Fruit fly (Drosophila melanogaster) whole organism, prepupa: ENCODE results near the gene fred.
A peak's percentile ranks its signal among the peaks of the same experiment; 100 is the strongest.

Experiments
- Blimp-1 ChIP-seq: fragments of 200-800 bp; sonication (Bioruptor generic); optimal IDR thresholded peaks from 3 replicates; lab custom pipeline; 2017; ENCODE audit warnings: missing biosample characterization, missing genetic modification characterization, mild to moderate bottlenecking, moderate library complexity, missing genetic modification reagents
- CG10631 ChIP-seq: fragments of 200-800 bp; sonication (Bioruptor generic); optimal IDR thresholded peaks from 2 replicates; lab custom pipeline; 2016; ENCODE audit warnings: missing biosample characterization, missing genetic modification characterization
- CG10669 ChIP-seq: fragments of 200-800 bp; sonication (Bioruptor generic); optimal IDR thresholded peaks from 3 replicates; lab custom pipeline; 2018; ENCODE audit warnings: missing biosample characterization, mild to moderate bottlenecking, missing genetic modification characterization, moderate library complexity
- CG11294 ChIP-seq: fragments of 200-800 bp; sonication (Bioruptor generic); IDR thresholded peaks from 2 replicates; pipeline ENCODE4 v1.3.6; 2022; ENCODE audit warnings: missing biosample characterization, missing genetic modification characterization
- CG11762 ChIP-seq: fragments of 200-800 bp; sonication (Bioruptor generic); optimal IDR thresholded peaks from 3 replicates; lab custom pipeline; 2016; ENCODE audit warnings: missing biosample characterization, missing genetic modification characterization; ENCODE audit not compliant: insufficient read depth
- CG11902 ChIP-seq: fragments of 200-800 bp; sonication (Bioruptor generic); optimal IDR thresholded peaks from 3 replicates; lab custom pipeline; 2016; ENCODE audit warnings: missing biosample characterization, missing genetic modification characterization
- CG15336 ChIP-seq: fragments of 200-800 bp; sonication (Bioruptor generic); IDR thresholded peaks from 2 replicates; pipeline ENCODE4 v1.3.6; 2022; ENCODE audit warnings: missing biosample characterization, missing genetic modification characterization
- CG1621 ChIP-seq: fragments of 200-800 bp; sonication (Bioruptor generic); optimal IDR thresholded peaks from 3 replicates; lab custom pipeline; 2018; ENCODE audit warnings: missing biosample characterization, mild to moderate bottlenecking, missing genetic modification characterization
- CG16779 ChIP-seq: fragments of 200-800 bp; sonication (Bioruptor generic); optimal IDR thresholded peaks from 3 replicates; lab custom pipeline; 2017; ENCODE audit warnings: missing biosample characterization, mild to moderate bottlenecking, missing genetic modification characterization
- CG3032 ChIP-seq: fragments of 200-800 bp; optimal IDR thresholded peaks from 2 replicates; lab custom pipeline; 2019; ENCODE audit warnings: missing biosample characterization, mild to moderate bottlenecking, missing genetic modification characterization, moderate library complexity
- CG3919 ChIP-seq: fragments of 200-800 bp; sonication (Bioruptor generic); optimal IDR thresholded peaks from 3 replicates; lab custom pipeline; 2016; ENCODE audit warnings: missing biosample characterization, missing genetic modification characterization
- CG4318 ChIP-seq: fragments of 200-800 bp; sonication (Bioruptor generic); optimal IDR thresholded peaks from 3 replicates; lab custom pipeline; 2017; ENCODE audit warnings: missing biosample characterization, mild to moderate bottlenecking, missing genetic modification characterization
- CG6163 ChIP-seq: fragments of 200-800 bp; sonication (Bioruptor generic); IDR thresholded peaks from 3 replicates; pipeline ENCODE4 v1.3.6; 2022; ENCODE audit warnings: missing biosample characterization, missing genetic modification characterization
- CG6276 ChIP-seq: fragments of 200-800 bp; sonication (Bioruptor generic); optimal IDR thresholded peaks from 2 replicates; lab custom pipeline; 2017; ENCODE audit warnings: missing biosample characterization, mild to moderate bottlenecking, missing genetic modification characterization
- CG6792 ChIP-seq: fragments of 200-800 bp; sonication (Bioruptor generic); optimal IDR thresholded peaks from 3 replicates; lab custom pipeline; 2016; ENCODE audit warnings: missing biosample characterization, missing genetic modification characterization
- CG6808 ChIP-seq: fragments of 200-800 bp; sonication (Bioruptor generic); optimal IDR thresholded peaks from 3 replicates; lab custom pipeline; 2017; ENCODE audit warnings: missing biosample characterization, missing genetic modification characterization, mild to moderate bottlenecking, moderate library complexity, missing genetic modification reagents
- CG7368 ChIP-seq: fragments of 200-800 bp; sonication (Bioruptor generic); optimal IDR thresholded peaks from 3 replicates; lab custom pipeline; 2016; ENCODE audit warnings: missing biosample characterization, missing genetic modification characterization
- CG8319 ChIP-seq: fragments of 200-800 bp; sonication (Bioruptor generic); optimal IDR thresholded peaks from 3 replicates; lab custom pipeline; 2016; ENCODE audit warnings: missing biosample characterization, missing genetic modification characterization
- CG8632 ChIP-seq: fragments of 200-800 bp; sonication (Bioruptor generic); optimal IDR thresholded peaks from 3 replicates; lab custom pipeline; 2016; ENCODE audit warnings: missing biosample characterization, missing genetic modification characterization
- CG9139 ChIP-seq: fragments of 200-800 bp; sonication (Bioruptor generic); optimal IDR thresholded peaks from 3 replicates; lab custom pipeline; 2017; ENCODE audit warnings: missing biosample characterization, mild to moderate bottlenecking, missing genetic modification characterization
- Eip75B ChIP-seq: fragments of 200-800 bp; sonication (Bioruptor generic); optimal IDR thresholded peaks from 3 replicates; lab custom pipeline; 2016; ENCODE audit warnings: missing biosample characterization, missing genetic modification characterization
- Eip78C ChIP-seq: fragments of 200-800 bp; sonication (Bioruptor generic); peaks from one replicate; lab custom pipeline; 2016; ENCODE audit warnings: missing biosample characterization, missing genetic modification characterization
- Ets96B ChIP-seq: fragments of 200-800 bp; optimal IDR thresholded peaks from 2 replicates; lab custom pipeline; 2019; ENCODE audit warnings: missing biosample characterization, mild to moderate bottlenecking, missing genetic modification characterization, moderate library complexity
- Gug ChIP-seq: fragments of 200-800 bp; sonication (Bioruptor generic); IDR thresholded peaks from 2 replicates; pipeline ENCODE4 v1.3.6; 2022; ENCODE audit warnings: missing biosample characterization, missing genetic modification characterization
- Hr38 ChIP-seq: sonication (Bioruptor generic); optimal IDR thresholded peaks from 2 replicates; lab custom pipeline; 2016; ENCODE audit warnings: missing biosample characterization, missing genetic modification characterization
- Hr39 ChIP-seq: fragments of 200-800 bp; sonication (Bioruptor generic); optimal IDR thresholded peaks from 2 replicates; lab custom pipeline; 2016; ENCODE audit warnings: missing biosample characterization, missing genetic modification characterization
- Lpt ChIP-seq: fragments of 200-800 bp; sonication (Bioruptor generic); optimal IDR thresholded peaks from 3 replicates; lab custom pipeline; 2016; ENCODE audit warnings: missing biosample characterization, missing genetic modification characterization
- Met ChIP-seq: fragments of 200-800 bp; sonication (Bioruptor generic); optimal IDR thresholded peaks from 3 replicates; lab custom pipeline; 2016; ENCODE audit warnings: missing biosample characterization, missing genetic modification characterization
- OdsH ChIP-seq: fragments of 200-800 bp; sonication (Bioruptor generic); optimal IDR thresholded peaks from 3 replicates; lab custom pipeline; 2016; ENCODE audit warnings: missing biosample characterization, missing genetic modification characterization
- Smox ChIP-seq: fragments of 200-800 bp; sonication (Bioruptor generic); optimal IDR thresholded peaks from 3 replicates; lab custom pipeline; 2016; ENCODE audit warnings: missing biosample characterization, missing genetic modification characterization
- Sox102F ChIP-seq: fragments of 200-800 bp; sonication (Bioruptor generic); optimal IDR thresholded peaks from 2 replicates; lab custom pipeline; 2016; ENCODE audit warnings: missing biosample characterization, mild to moderate bottlenecking, missing genetic modification characterization
- Sox14 ChIP-seq: fragments of 200-800 bp; sonication (Bioruptor generic); optimal IDR thresholded peaks from 3 replicates; lab custom pipeline; 2016; ENCODE audit warnings: missing biosample characterization, missing genetic modification characterization
- acj6 ChIP-seq: fragments of 200-800 bp; sonication (Bioruptor generic); optimal IDR thresholded peaks from 3 replicates; lab custom pipeline; 2016; ENCODE audit warnings: missing biosample characterization, missing genetic modification characterization
- dac ChIP-seq: fragments of 200-800 bp; sonication (Bioruptor generic); optimal IDR thresholded peaks from 2 replicates; lab custom pipeline; 2017; ENCODE audit warnings: missing biosample characterization, mild to moderate bottlenecking, missing genetic modification characterization
- eg ChIP-seq: fragments of 200-800 bp; sonication (Bioruptor generic); IDR thresholded peaks from 3 replicates; pipeline ENCODE4 v1.3.6; 2022; ENCODE audit warnings: missing biosample characterization, missing genetic modification characterization
- esn ChIP-seq: fragments of 200-800 bp; sonication (Bioruptor generic); optimal IDR thresholded peaks from 2 replicates; lab custom pipeline; 2016; ENCODE audit warnings: missing biosample characterization, mild to moderate bottlenecking, missing genetic modification characterization, moderate library complexity
- fd59A ChIP-seq: fragments of 200-800 bp; sonication (Bioruptor generic); optimal IDR thresholded peaks from 2 replicates; lab custom pipeline; 2017; ENCODE audit warnings: missing biosample characterization, mild to moderate bottlenecking, missing genetic modification characterization, missing genetic modification reagents
- fd85E ChIP-seq: fragments of 200-800 bp; sonication (Bioruptor generic); optimal IDR thresholded peaks from 3 replicates; lab custom pipeline; 2016; ENCODE audit warnings: missing biosample characterization, missing genetic modification characterization
- fkh ChIP-seq: fragments of 200-800 bp; sonication (Bioruptor generic); optimal IDR thresholded peaks from 3 replicates; lab custom pipeline; 2017; ENCODE audit warnings: missing biosample characterization, mild to moderate bottlenecking, missing genetic modification characterization, moderate library complexity
- net ChIP-seq: fragments of 200-800 bp; sonication (Bioruptor generic); optimal IDR thresholded peaks from 3 replicates; lab custom pipeline; 2016; ENCODE audit warnings: missing biosample characterization, missing genetic modification characterization
- pdm3 ChIP-seq: fragments of 200-800 bp; sonication (Bioruptor generic); optimal IDR thresholded peaks from 3 replicates; lab custom pipeline; 2016; ENCODE audit warnings: missing biosample characterization, missing genetic modification characterization
- salr ChIP-seq, 2 experiments: fragments of 200-800 bp; sonication (Bioruptor generic); optimal IDR thresholded peaks; 3 replicates each; lab custom pipeline; 2016 to 2018; ENCODE audit warnings: missing biosample characterization in 2 of 2, missing genetic modification characterization in 2 of 2, mild to moderate bottlenecking in 1 of 2
- spab ChIP-seq: fragments of 200-800 bp; sonication (Bioruptor generic); optimal IDR thresholded peaks from 2 replicates; lab custom pipeline; 2017; ENCODE audit warnings: missing biosample characterization, mild to moderate bottlenecking, missing genetic modification characterization, missing genetic modification reagents
- svp ChIP-seq: fragments of 200-800 bp; sonication (Bioruptor generic); peaks from one replicate; lab custom pipeline; 2016; ENCODE audit warnings: missing biosample characterization, missing genetic modification characterization
- vri ChIP-seq: fragments of 200-800 bp; sonication (Bioruptor generic); optimal IDR thresholded peaks from 3 replicates; lab custom pipeline; 2016; ENCODE audit warnings: missing biosample characterization, mild to moderate bottlenecking, missing genetic modification characterization

The fred gene

dm6 chr2L:4031203-4032096 lies 39.9 kb upstream of the fred start, which contains the start of gene ed:
TSS of gene ed (plus strand) at chr2L:4031377.
- peak; percentile 27 for TF ChIP-seq Sox14 (GFP tag; lab: Kevin White, UChicago)
- no peak for TF ChIP-seq CG4318 (GFP tag; lab: Kevin White, UChicago)
- peak; percentile 37 for TF ChIP-seq Eip75B (GFP tag; lab: Kevin White, UChicago)
- TF ChIP-seq CG6808 (GFP tag; lab: Kevin White, UChicago), result peak; percentile 16
- TF ChIP-seq vri (GFP tag; lab: Kevin White, UChicago), result no peak
- TF ChIP-seq CG6163, result peak; percentile 58; the same call in 2 of the 3 replicates
- TF ChIP-seq svp (GFP tag; lab: Kevin White, UChicago), result peak; percentile 70
- peak; percentile 12; the same call in 1 of the 3 replicates for TF ChIP-seq eg (GFP tag; lab: Robert Waterston, UW)
- TF ChIP-seq fkh (GFP tag; lab: Kevin White, UChicago), result peak; percentile 78
- no peak for TF ChIP-seq CG10631
- TF ChIP-seq Eip78C, result peak; percentile 20
- TF ChIP-seq, all 60 proteins: peak for 8

dm6 chr2L:4030236-4030943 lies 38.9 kb upstream of the fred start:
- peak; percentile 57 for TF ChIP-seq Hr38
- no peak for TF ChIP-seq CG9139 (GFP tag; lab: Kevin White, UChicago)
- peak; percentile 55 for TF ChIP-seq CG16779 (tag; lab: Kevin White, UChicago)
- TF ChIP-seq CG8319 (GFP tag; lab: Kevin White, UChicago), result peak; percentile 14
- TF ChIP-seq fkh (GFP tag; lab: Kevin White, UChicago), result no peak
- TF ChIP-seq CG11294 (GFP tag; lab: Robert Waterston, UW), result peak; percentile 95
- peak; percentile 61 for TF ChIP-seq Hr39
- TF ChIP-seq salr (GFP tag; optimal IDR thresholded peaks at IDR 0.05; lab: Kevin White, UChicago), result peak; percentile 40 to 88
- peak; percentile 74 for TF ChIP-seq CG11762 (GFP tag; lab: Kevin White, UChicago)
- peak; percentile 72 for TF ChIP-seq Ets96B (tag; lab: Kevin White, UChicago)
- TF ChIP-seq CG6792 (GFP tag; lab: Kevin White, UChicago), result peak; percentile 38
- peak; percentile 96 for TF ChIP-seq Gug (GFP tag; lab: Robert Waterston, UW)
- TF ChIP-seq Sox102F (GFP tag; lab: Kevin White, UChicago), result peak; percentile 20
- TF ChIP-seq Eip78C, result peak; percentile 93
- TF ChIP-seq Sox14 (GFP tag; lab: Kevin White, UChicago), result peak; percentile 89
- TF ChIP-seq CG7368, result peak; percentile 61
- TF ChIP-seq acj6 (GFP tag; lab: Kevin White, UChicago), result peak; percentile 78
- peak; percentile 42 for TF ChIP-seq spab (GFP tag; lab: Kevin White, UChicago)
- TF ChIP-seq CG11902 (GFP tag; lab: Kevin White, UChicago), result no peak
- peak; percentile 90 for TF ChIP-seq OdsH (GFP tag; lab: Kevin White, UChicago)
- TF ChIP-seq net (GFP tag; lab: Kevin White, UChicago), result peak; percentile 85
- peak; percentile 55 for TF ChIP-seq fd59A (GFP tag; lab: Kevin White, UChicago)
- TF ChIP-seq CG10631, result peak; percentile 87
- TF ChIP-seq CG3919 (GFP tag; lab: Kevin White, UChicago), result peak; percentile 85
- no peak for TF ChIP-seq fd85E (GFP tag; lab: Kevin White, UChicago)
- TF ChIP-seq Blimp-1 (GFP tag; lab: Kevin White, UChicago), result no peak
- peak; percentile 88 for TF ChIP-seq pdm3
- peak; percentile 98 for TF ChIP-seq CG15336
- TF ChIP-seq CG6276 (GFP tag; lab: Kevin White, UChicago), result peak; percentile 95
- peak; percentile 97 for TF ChIP-seq dac (GFP tag; lab: Kevin White, UChicago)
- TF ChIP-seq CG4318 (GFP tag; lab: Kevin White, UChicago), result peak; percentile 96
- TF ChIP-seq Lpt (GFP tag; lab: Kevin White, UChicago), result peak; percentile 95
- TF ChIP-seq CG8632 (GFP tag; lab: Kevin White, UChicago), result peak; percentile 48
- peak; percentile 40 for TF ChIP-seq CG1621 (tag; lab: Kevin White, UChicago)
- TF ChIP-seq Met (GFP tag; lab: Kevin White, UChicago), result peak; percentile 33
- TF ChIP-seq CG3032, result peak; percentile 75
- TF ChIP-seq esn (GFP tag; lab: Kevin White, UChicago), result peak; percentile 50
- peak; percentile 58 for TF ChIP-seq CG10669 (GFP tag; lab: Kevin White, UChicago)
- TF ChIP-seq eg (GFP tag; lab: Robert Waterston, UW), result peak; percentile 98
- peak; percentile 69 for TF ChIP-seq svp (GFP tag; lab: Kevin White, UChicago)
- TF ChIP-seq Smox (GFP tag; lab: Kevin White, UChicago), result no peak
